Fruit fly (Drosophila melanogaster): Measurements from ENCODE around the gene IP3K2.

Gene IP3K2

DNA sequence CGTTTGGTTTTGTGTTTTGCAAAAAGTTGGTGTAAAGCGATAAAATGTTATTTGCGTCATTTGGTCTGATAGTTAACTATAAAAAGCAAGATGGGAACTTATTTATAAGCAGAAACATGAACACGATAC is at the start of gene IP3K2:
IP3K2 (plus strand) TSS at position 107 of the 129 bp plus-strand sequence.
- TF ChIP-seq CTCF (optimal IDR thresholded peaks at IDR 0.05) (no peak), CG8478 (optimal IDR thresholded peaks at IDR 0.05) (no peak)

DNA sequence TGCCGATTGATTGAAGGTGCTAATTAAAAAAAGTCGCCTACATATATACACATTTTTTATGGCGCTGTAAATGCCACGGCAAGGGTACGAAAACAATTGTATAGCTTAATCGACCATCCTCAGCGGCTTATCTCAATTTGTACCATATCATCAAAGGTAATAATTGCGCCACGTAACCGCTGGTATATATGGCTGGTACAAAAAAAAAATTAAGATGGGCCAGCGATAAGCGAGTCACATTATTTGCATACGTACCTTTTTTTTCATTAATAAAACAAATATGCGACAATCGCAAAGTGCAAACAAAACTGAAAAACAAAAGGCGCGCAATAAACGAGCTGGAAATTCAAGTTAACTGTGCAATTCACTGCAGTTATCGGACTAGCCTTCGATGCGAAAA is 49.0 kb upstream of the IP3K2 start:
- TF ChIP-seq CG8478 (optimal IDR thresholded peaks at IDR 0.05), result no peak
- TF ChIP-seq CTCF (optimal IDR thresholded peaks at IDR 0.05), result no peak

DNA sequence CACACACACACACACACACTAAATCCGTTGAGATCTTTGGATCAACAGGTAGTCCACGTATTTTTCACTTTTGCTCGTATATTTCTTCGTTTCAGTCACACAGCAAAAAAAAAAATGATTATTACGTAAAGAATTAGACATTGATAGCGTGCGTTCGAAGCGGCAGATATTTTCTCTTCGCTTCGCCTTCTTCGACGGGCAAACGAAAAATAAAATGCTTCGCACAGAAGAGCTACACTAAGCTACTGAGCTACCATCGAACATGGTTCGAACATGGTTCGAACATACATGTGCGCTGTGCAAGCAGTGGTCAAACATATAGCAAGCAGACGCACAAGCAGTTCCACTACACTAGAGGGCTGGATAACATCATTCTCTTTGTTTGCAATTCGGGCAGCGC is 46.5 kb upstream of the IP3K2 start:
- TF ChIP-seq CTCF (optimal IDR thresholded peaks at IDR 0.05) (peak; percentile 33 to 46), CG8478 (optimal IDR thresholded peaks at IDR 0.05) (no peak)

DNA sequence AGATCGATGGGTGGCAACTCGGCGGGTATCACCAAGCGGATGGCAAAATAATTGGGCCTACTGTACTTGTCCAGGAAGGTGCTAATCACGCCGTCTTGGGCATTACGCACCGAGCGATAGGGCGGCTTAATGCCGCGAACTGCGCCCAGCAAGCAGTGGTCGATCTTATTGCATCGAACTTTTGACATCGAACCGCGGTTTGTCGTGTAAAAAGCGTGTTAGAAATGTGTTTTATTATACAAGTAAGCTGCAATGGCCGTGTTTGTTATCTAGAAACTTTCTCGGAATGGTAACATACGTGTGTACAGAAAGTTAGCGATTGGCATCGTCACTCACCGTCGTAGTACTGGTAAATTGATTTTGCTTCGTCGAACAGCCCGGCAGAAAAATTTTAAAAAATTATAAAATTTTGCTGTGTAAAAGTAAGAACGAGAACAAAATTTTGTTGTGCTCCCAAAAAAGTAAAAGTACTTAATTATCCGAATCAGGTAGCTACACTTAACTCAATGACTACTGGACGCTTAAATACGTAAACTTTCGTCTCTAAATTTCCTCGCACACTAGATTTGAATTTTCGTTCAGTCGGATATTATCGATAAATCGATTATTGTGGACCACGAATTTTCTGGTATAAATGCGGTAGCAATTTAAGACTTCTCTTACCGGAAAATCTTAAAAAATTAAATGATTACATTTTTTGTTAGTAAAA is 45.2 kb upstream of the IP3K2 start, which contains the start of the genes mew and CG15742:
mew (minus strand) TSS at position 443 of the 709 bp plus-strand sequence.
CG15742 (minus strand) TSS at position 448 of the 709 bp plus-strand sequence.
- TF ChIP-seq CTCF (optimal IDR thresholded peaks at IDR 0.05) (peak in 1 of 2 experiments; percentile 17), CG8478 (optimal IDR thresholded peaks at IDR 0.05) (no peak)

DNA sequence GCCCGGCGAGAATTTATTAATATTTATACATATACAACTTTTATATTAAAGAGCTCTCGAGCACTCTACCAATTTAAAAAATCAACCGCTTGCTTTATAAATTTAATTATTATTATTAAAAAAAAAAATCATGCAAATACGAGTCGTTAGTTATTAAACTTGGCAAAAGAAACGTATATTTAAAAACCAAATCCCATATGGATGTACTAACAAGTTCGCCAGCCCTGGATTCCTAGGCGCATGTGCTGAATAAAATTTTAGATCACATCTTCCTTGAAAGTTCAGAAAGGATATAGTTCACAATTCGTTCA is 44.7 kb upstream of the IP3K2 start, which contains the start of gene comt:
comt (plus strand) TSS at position 265 of the 311 bp plus-strand sequence.
- no peak for TF ChIP-seq CTCF (optimal IDR thresholded peaks at IDR 0.05)
- TF ChIP-seq CG8478 (optimal IDR thresholded peaks at IDR 0.05), result no peak

DNA sequence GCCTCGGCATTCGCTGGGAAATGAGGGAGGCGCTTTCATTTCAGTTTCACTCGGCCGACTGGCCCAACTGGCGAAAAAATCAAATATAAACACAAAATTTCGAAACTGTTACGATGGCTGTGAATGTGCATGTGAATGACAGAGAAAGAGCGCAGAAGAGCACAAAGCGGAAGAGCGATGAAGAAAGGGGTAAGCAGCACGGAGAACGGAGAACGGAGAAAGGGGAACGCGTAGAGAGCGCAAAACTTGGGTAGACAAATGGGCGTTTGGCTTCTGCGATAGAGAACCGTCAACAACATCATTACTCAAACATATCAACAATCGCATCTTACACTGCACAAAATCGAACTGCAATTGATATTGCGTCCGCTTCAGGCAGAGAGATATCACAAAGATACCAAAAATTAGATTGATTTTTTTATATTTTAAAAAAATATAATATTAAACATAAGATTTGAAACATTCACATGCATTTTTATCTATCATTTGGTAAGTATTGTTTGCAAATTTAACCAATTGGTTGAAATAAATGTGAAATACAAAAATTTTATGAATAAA is 30.7 kb upstream of the IP3K2 start:
- TF ChIP-seq CTCF (optimal IDR thresholded peaks at IDR 0.05) (no peak), CG8478 (optimal IDR thresholded peaks at IDR 0.05) (no peak)

DNA sequence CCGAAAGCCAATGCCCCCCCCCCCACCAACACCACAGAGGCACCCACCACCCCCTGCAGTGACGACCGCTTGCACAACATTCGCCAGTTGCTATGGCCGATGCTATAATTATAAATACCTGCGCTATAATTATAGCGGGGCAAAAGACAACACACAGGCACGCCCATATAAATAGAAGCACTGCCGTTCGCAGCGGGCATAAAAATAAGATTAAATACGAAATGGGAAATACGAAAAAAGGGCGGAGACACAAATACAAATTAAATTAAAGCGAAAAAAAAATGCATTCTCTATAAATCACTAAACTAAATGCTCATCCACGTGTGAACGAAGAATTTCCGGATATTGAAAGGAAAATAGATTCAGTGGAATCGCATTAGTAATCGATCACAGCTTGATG is 30.0 kb upstream of the IP3K2 start:
- TF ChIP-seq CG8478 (optimal IDR thresholded peaks at IDR 0.05), result no peak
- TF ChIP-seq CTCF (optimal IDR thresholded peaks at IDR 0.05), result no peak

DNA sequence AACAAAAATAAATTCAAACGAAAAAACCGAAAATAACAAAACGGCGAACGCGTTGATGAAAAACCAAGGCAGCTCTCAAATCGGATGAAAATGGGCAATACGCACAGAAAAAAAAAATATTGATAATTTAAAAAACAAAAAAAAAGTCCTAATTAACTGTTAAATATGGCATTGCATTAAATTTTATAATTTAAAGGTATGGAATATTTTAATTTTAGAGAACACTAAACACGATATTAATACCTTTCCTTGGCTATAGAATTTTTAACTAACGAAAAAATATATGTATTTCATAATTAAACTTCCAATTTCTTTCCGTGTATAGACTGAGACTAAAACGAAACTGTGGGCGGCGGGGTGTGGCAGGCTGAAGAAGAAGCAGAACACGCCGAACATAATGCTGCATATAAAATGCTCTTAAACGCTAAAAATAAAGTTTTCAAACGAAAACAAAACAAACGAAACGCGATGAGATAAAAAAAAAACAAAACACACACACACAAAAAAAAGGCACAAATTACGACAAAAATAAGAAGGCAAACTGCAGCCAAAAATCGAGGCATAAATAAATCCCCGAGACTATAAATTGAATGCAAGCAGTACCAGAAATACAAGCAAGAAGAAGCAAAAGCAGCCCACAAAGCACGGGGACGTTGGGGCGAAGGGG is 28.9 kb upstream of the IP3K2 start:
- TF ChIP-seq CG8478 (optimal IDR thresholded peaks at IDR 0.05), result no peak
- no peak for TF ChIP-seq CTCF (optimal IDR thresholded peaks at IDR 0.05)

DNA sequence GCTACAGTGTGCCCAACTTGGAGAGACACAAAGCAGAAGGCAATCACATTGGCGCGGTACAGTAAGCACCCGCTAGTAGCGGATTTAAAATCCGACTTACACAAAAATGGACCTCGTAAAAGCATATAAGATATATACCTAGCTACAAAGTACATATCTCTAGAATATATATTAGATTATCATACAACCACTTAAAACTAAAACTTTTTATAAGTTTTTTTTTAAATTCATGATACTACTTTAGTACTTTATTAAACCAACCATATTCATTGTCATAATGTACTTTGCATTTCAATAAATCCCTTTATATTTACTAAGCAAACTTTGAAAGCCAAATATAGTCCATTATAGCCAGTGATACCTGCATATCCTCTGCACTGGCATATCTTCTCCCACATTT is 28.3 kb upstream of the IP3K2 start:
- TF ChIP-seq CTCF (optimal IDR thresholded peaks at IDR 0.05), result no peak
- no peak for TF ChIP-seq CG8478 (optimal IDR thresholded peaks at IDR 0.05)

DNA sequence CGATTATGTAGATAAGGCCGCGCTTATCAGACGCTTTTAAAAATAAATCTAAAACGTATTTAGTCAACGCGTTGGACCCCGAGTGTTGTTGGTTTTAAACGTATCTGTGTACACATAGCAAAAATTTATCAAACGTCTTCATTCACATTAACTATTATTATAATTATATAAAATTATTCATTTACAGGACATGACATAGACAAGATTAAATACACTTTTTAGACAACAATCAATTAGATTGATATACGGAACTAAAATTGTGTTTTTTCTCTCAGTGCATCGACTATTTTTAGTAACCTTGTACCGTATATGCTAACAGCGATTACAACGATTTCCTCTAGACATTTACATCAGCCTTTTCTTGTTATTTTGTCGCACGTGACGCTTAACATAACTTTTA is 26.7 kb upstream of the IP3K2 start:
- TF ChIP-seq CTCF (optimal IDR thresholded peaks at IDR 0.05) (no peak), CG8478 (optimal IDR thresholded peaks at IDR 0.05) (no peak)

DNA sequence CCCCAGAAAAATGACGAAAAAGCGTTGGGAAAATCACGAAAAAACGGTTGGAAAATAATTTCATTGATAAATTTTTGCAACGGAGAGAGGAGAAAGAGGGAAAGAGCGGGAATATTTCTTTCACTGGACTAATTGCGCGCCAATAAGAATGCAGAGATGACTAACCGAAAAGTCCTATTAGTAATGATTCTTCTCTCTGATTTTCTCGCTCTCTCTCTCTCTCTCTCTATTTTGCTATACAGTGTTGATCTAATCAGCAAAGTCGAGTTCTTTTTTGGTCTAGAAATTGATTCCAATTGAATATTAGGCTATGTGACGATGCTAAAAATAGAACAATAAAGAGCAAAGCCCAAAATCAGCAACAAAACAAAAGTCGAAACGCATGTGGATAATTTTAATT is 26.3 kb upstream of the IP3K2 start:
- TF ChIP-seq CG8478 (optimal IDR thresholded peaks at IDR 0.05) (no peak), CTCF (optimal IDR thresholded peaks at IDR 0.05) (no peak)

DNA sequence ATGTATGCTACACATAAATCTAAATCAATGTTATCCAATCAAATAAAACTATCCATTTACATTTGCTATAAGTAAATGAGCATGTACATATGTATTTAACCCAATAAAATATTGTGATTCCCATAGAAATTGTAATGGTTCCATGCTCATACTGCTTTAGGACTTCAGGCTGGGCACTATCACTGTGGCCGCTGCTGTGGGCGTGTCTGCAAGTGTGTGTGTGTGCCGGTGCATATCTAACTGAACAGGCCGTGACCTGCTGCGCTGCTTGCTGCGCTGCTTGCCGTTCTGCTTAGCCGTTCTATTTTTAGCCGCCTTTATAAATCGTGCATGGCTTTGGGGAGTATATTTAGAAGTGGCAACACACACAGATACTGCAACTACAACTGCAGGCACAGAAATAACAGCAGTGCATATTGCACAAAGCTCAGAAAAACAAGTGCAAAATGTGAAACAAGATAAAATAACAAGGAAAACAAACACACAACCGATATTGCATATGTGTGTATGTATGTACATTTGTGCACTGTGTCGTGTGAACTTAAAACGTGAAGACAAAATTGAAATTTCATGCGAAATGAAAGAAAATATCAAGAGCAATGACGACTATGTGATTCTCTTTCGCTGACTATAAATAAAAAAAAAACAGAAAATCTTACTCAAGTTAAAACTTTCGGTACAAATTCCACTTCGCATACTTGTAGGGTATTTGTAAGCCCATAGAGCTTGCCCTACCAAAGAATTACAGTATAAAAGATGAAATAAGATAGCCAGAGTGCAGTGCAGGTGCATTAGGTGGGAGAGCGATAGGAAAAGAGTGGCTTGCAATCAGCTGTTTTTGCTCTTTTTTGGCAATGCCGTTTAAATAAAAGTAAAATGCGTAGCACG is 25.6 kb upstream of the IP3K2 start:
- TF ChIP-seq CG8478 (optimal IDR thresholded peaks at IDR 0.05), result no peak
- no peak for TF ChIP-seq CTCF (optimal IDR thresholded peaks at IDR 0.05)

DNA sequence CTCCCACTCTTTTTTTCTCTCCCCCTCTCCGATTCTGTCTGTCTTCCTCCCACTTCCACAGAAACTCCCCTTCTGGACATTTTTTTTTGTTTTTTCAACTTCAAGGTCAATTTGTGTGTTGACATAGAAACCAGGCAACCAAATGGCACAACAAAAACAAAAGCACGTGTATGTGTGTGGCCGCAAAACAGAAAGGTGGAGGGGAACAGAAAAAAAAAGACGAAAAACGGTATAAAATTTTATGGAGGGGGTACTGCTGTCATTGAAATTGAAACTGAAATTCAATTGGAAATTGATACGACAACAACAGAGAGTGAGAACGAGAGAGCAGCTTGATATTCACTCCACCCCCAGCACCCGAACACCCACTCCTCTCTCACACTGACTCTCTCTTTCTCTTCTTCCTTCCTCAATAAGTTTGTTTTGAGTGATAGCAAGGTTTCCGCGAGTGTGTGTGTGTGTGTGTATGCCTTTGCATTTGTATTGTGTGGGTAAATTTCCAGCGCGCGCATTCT is 24.9 kb upstream of the IP3K2 start:
- TF ChIP-seq CTCF (optimal IDR thresholded peaks at IDR 0.05) (no peak), CG8478 (optimal IDR thresholded peaks at IDR 0.05) (no peak)

DNA sequence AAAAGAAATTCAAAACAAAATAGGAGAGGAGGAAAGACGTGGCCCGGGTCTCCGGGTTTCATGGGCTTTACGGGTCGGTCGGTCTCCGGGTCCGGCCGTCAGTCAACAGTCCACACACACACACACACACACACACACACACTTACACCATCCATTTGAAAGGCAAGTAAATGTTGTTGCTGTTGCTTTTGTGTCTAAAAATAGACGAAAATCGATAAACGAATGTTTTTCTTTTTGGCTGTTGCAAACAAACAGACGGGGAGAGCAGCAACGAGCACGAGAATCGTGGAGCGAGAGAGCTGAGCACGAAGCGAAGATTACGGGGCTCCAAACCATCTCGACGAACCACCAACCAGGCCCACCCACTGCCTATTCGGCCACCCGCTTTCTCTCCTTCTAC is 23.2 kb upstream of the IP3K2 start:
- no peak for TF ChIP-seq CTCF (optimal IDR thresholded peaks at IDR 0.05)

DNA sequence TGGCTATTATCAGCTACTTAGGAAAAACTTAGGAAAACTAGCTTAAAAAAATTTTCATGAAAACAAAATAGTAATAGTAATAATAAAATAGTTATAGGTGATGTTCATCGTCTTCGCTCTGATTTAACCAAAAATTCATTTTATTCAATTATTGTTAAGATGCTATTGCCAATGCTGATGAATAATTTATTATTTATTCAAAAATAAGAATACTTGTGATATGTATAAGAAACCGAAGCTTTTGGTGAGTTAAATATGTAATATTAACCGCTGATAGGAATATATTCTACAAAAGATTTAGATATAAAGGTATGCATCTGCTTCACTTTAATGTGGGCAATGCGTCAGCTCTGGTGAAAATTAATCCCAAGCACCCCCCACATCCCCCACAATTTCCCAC is 22.7 kb upstream of the IP3K2 start:
- TF ChIP-seq CTCF (optimal IDR thresholded peaks at IDR 0.05) (no peak), CG8478 (optimal IDR thresholded peaks at IDR 0.05) (no peak)

All from S2 (cell line).